Fruit fly (Drosophila melanogaster): ENCODE results near the gene CG4957.

Gene CG4957

DNA sequence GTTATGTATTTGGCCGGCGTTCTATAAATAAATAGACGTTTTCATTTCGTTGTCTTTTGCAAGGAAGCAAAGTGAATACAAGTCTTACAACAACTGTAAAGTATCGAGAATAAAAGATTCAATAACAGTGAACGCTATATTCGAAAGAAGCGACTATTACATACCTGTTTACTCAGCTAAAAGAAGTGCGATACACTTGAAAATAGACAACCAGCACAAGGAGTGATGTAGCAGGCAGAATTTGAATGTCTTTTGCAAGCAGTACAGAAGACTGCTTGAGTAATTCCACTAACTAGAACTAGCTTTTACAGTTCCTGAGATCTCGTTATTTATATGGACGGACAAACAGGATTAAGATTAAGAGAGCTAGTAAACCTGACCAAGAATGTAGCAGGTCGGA lies 29.6 kb downstream of the CG4957 start:
- TF ChIP-seq Dif (GFP tag; optimal IDR thresholded peaks at IDR 0.05; ENCODE audit: partially characterized antibody) (peak; percentile 72), N (GFP tag; optimal IDR thresholded peaks at IDR 0.05) (peak; percentile 33), dsf (GFP tag; optimal IDR thresholded peaks at IDR 0.05; ENCODE audit: borderline replicate concordance) (no peak), brk (GFP tag; optimal IDR thresholded peaks at IDR 0.05) (no peak), Jra (GFP tag; optimal IDR thresholded peaks at IDR 0.05) (no peak), Myc (optimal IDR thresholded peaks at IDR 0.05) (no peak)

DNA sequence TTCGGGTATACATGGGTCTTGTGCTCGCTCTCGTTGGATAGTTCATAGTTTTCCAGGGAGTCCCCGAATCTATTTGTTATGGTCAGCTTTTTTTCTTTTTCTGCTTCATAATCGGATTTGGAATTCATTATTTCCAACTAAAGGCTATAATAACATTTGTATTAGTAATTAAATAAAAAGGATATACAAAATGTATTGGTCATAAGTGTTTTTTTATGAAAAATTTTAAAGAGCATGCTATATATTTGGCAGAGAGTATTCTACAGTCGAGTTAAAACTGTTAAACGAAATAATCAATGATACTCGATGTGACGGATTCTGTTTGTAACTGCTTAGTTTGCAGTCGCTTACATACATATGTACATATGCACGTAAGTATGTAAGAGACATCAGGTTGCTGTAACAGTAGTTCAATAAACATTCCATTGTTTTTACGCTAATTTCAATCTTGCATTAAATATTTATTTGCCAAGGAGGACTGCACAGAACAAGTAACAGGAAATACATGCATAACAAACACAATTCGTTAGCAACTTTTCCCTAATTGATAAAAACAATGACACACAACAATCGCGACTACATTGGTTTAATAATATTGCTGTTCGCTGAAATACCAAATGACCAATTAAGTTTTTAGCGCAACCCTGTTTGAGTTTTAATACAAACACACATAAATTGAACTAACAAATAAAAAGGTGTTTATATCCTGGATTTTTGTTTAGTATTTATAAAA lies 30.6 kb downstream of the CG4957 start:
- TF ChIP-seq Hnf4 (GFP tag; optimal IDR thresholded peaks at IDR 0.05) = no peak
- TF ChIP-seq sage (GFP tag; optimal IDR thresholded peaks at IDR 0.05) = peak; percentile 37

DNA sequence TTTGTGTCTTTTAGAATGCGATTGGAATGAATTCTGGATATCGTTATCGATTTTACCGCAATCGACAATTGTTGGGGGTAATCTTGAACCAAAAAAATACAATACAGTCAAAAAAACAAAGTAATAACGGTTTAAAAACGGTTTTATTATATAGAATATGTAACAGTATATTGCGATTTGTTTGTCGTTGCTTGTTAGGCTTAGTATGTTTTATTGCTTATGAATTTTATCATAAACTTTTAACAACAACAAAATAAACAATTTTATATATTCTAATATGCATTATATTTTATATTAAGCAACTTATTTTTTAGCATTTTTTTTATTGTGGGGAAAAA lies 31.1 kb downstream of the CG4957 start, which contains the start of gene CYLD:
Gene CYLD, minus strand, starts transcription at position 38 of the 338 bp plus-strand sequence.
- no peak for TF ChIP-seq fru (GFP tag; optimal IDR thresholded peaks at IDR 0.05)
- TF ChIP-seq Rel (GFP tag; optimal IDR thresholded peaks at IDR 0.05) = no peak
- TF ChIP-seq Rel (tag; optimal IDR thresholded peaks at IDR 0.05) = no peak
- no peak for TF ChIP-seq Dif (GFP tag; optimal IDR thresholded peaks at IDR 0.05; ENCODE audit: partially characterized antibody)
- peak; percentile 64 for TF ChIP-seq rgr (GFP tag; optimal IDR thresholded peaks at IDR 0.05)
- peak; percentile 7 for TF ChIP-seq sage (GFP tag; optimal IDR thresholded peaks at IDR 0.05)
- TF ChIP-seq Hr83 (GFP tag; optimal IDR thresholded peaks at IDR 0.05; ENCODE audit: poor library complexity, severe bottlenecking) = no peak
- TF ChIP-seq woc (GFP tag; optimal IDR thresholded peaks at IDR 0.05) = peak; percentile 4
- TF ChIP-seq Abd-B (GFP tag; optimal IDR thresholded peaks at IDR 0.05) = no peak
- peak; percentile 25 for TF ChIP-seq psq (GFP tag; optimal IDR thresholded peaks at IDR 0.05)
- TF ChIP-seq Myc (optimal IDR thresholded peaks at IDR 0.05) = no peak
- TF ChIP-seq CG9705 (GFP tag; optimal IDR thresholded peaks at IDR 0.05) = peak; percentile 34
- no peak for TF ChIP-seq tai (GFP tag; optimal IDR thresholded peaks at IDR 0.05)
- TF ChIP-seq usp (GFP tag; optimal IDR thresholded peaks at IDR 0.05) = no peak
- TF ChIP-seq Jra (GFP tag; optimal IDR thresholded peaks at IDR 0.05) = peak; percentile 56
- peak; percentile 14 for TF ChIP-seq ey (GFP tag; optimal IDR thresholded peaks at IDR 0.05)
- TF ChIP-seq Dfd (GFP tag; optimal IDR thresholded peaks at IDR 0.05) = no peak
- no peak for TF ChIP-seq CrebA (GFP tag; optimal IDR thresholded peaks at IDR 0.05; ENCODE audit: borderline replicate concordance)
- TF ChIP-seq foxo (GFP tag; optimal IDR thresholded peaks at IDR 0.05) = peak in 1 of 2 experiments; percentile 62
- no peak for TF ChIP-seq sv (GFP tag; optimal IDR thresholded peaks at IDR 0.05)
- peak; percentile 50 for TF ChIP-seq OdsH (GFP tag; optimal IDR thresholded peaks at IDR 0.05)
- TF ChIP-seq HLH106 (tag; optimal IDR thresholded peaks at IDR 0.05) = peak; percentile 60
- TF ChIP-seq dsf (GFP tag; optimal IDR thresholded peaks at IDR 0.05; ENCODE audit: borderline replicate concordance) = no peak
- TF ChIP-seq brk (GFP tag; optimal IDR thresholded peaks at IDR 0.05) = peak; percentile 68
- no peak for TF ChIP-seq dl (GFP tag; optimal IDR thresholded peaks at IDR 0.05; ENCODE audit: insufficient read depth in 1 of 2, partially characterized antibody in 2 of 2)
- peak; percentile 70 for TF ChIP-seq Hnf4 (GFP tag; optimal IDR thresholded peaks at IDR 0.05)

DNA sequence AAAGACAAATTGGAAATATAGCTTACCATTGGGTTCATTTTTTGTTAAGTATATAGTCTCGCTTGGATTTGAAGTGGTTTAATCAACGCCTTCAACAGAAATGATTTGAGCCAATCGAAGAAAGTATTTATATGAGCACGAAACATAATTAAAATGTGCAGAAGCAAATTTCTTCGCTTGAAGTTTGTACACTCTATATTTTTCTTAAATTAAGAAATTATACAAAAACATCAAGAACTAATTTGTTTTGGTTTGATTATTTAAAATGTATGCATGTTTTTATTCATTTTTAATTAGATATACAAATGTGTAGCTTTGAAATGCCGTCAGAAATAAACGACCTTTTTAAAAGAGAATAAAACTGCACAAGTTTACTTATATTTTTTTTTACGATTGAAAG lies 33.2 kb downstream of the CG4957 start, which contains the start of gene CG13138:
Gene CG13138, minus strand, starts transcription at position 101 of the 400 bp plus-strand sequence.
- TF ChIP-seq ey (GFP tag; optimal IDR thresholded peaks at IDR 0.05) (no peak), sage (GFP tag; optimal IDR thresholded peaks at IDR 0.05) (no peak), jim (GFP tag; optimal IDR thresholded peaks at IDR 0.05) (no peak), CG9705 (GFP tag; optimal IDR thresholded peaks at IDR 0.05) (no peak), foxo (GFP tag; optimal IDR thresholded peaks at IDR 0.05) (no peak), fru (GFP tag; optimal IDR thresholded peaks at IDR 0.05) (no peak), dl (GFP tag; optimal IDR thresholded peaks at IDR 0.05; ENCODE audit: insufficient read depth in 1 of 2, partially characterized antibody in 2 of 2) (no peak), Hr78 (GFP tag; optimal IDR thresholded peaks at IDR 0.05) (no peak), woc (GFP tag; optimal IDR thresholded peaks at IDR 0.05) (no peak), Hr83 (GFP tag; optimal IDR thresholded peaks at IDR 0.05; ENCODE audit: poor library complexity, severe bottlenecking) (no peak), Rel (GFP tag; optimal IDR thresholded peaks at IDR 0.05) (no peak), Rel (tag; optimal IDR thresholded peaks at IDR 0.05) (no peak), br (GFP tag; optimal IDR thresholded peaks at IDR 0.05) (no peak), Sp1 (GFP tag; optimal IDR thresholded peaks at IDR 0.05) (no peak), Jra (GFP tag; optimal IDR thresholded peaks at IDR 0.05) (no peak), HLH106 (tag; optimal IDR thresholded peaks at IDR 0.05) (no peak), rgr (GFP tag; optimal IDR thresholded peaks at IDR 0.05) (no peak), psq (GFP tag; optimal IDR thresholded peaks at IDR 0.05) (no peak)

Measured in whole organism, wandering third instar larva.